Worm (Caenorhabditis elegans) whole organism, L4 larva: Measurements from ENCODE around the gene Y39G8C.2.

Experiments
- F37D6.2 ChIP-seq: sonication (generic microtip); optimal IDR thresholded peaks from 2 replicates; lab custom pipeline; 2016; ENCODE audit warnings: mild to moderate bottlenecking, missing genetic modification characterization, missing compliant biosample characterization
- ceh-82 ChIP-seq: sonication (generic microtip); optimal IDR thresholded peaks from 2 replicates; lab custom pipeline; 2017; ENCODE audit warnings: missing biosample characterization, missing genetic modification characterization
- fkh-10 ChIP-seq: fragments of 150-350 bp; optimal IDR thresholded peaks from 2 replicates; lab custom pipeline; 2014; ENCODE audit warnings: missing biosample characterization, missing genetic modification reagents, missing genetic modification characterization
- lin-15B ChIP-seq: fragments of 150-350 bp; sonication (generic microtip); optimal IDR thresholded peaks from 3 replicates; lab custom pipeline; 2014; ENCODE audit warnings: missing biosample characterization, missing genetic modification characterization
- lsy-2 ChIP-seq, 2 experiments: fragments of 150-350 bp in 1 of 2; sonication (generic microtip) in 1 of 2; optimal IDR thresholded peaks; 2 replicates each; lab custom pipeline; 2014 to 2017; ENCODE audit warnings: missing biosample characterization in 2 of 2, missing genetic modification characterization in 2 of 2
- nhr-237 ChIP-seq: sonication (generic microtip); optimal IDR thresholded peaks from 2 replicates; lab custom pipeline; 2017; ENCODE audit warnings: missing biosample characterization, missing genetic modification characterization
- nhr-28 ChIP-seq: fragments of 150-350 bp; optimal IDR thresholded peaks from 2 replicates; lab custom pipeline; 2014; ENCODE audit warnings: missing biosample characterization, missing genetic modification characterization
- nhr-6 ChIP-seq: fragments of 150-350 bp; optimal IDR thresholded peaks from 2 replicates; lab custom pipeline; 2014; ENCODE audit warnings: missing biosample characterization, missing genetic modification characterization

DNA sequence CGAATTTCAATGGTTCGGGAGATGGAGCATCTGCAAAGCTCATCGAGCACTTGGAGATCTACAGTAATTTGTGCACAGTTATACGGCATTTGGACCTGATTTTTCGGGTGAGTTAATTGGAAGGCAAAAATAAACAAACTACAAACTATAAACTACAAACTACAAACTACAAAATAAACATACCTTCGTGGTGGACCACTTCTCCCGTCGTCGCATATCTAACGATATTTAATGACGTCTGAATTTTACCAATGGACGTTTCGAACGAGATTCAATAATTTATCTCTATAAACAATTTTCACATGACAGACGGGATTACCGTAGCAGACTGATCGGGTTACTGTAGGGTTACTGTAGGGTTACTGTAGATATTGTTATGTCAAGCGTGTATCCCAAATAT lies 8.7 kb upstream of the Y39G8C.2 start:
- TF ChIP-seq nhr-28 (tag; lab: Kevin White, UChicago): no peak
- no peak for TF ChIP-seq nhr-237 (tag; lab: Kevin White, UChicago)
- no peak for TF ChIP-seq F37D6.2 (tag; lab: Kevin White, UChicago)
- TF ChIP-seq fkh-10 (GFP tag; lab: Kevin White, UChicago): no peak
- TF ChIP-seq nhr-6 (tag; lab: Kevin White, UChicago): no peak
- TF ChIP-seq lsy-2 (tag; optimal IDR thresholded peaks at IDR 0.05; lab: Kevin White, UChicago): no peak
- TF ChIP-seq ceh-82: no peak
- no peak for TF ChIP-seq lin-15B (tag; lab: Kevin White, UChicago)
